Worm (Caenorhabditis elegans): ENCODE data around the gene clec-117.

DNA sequence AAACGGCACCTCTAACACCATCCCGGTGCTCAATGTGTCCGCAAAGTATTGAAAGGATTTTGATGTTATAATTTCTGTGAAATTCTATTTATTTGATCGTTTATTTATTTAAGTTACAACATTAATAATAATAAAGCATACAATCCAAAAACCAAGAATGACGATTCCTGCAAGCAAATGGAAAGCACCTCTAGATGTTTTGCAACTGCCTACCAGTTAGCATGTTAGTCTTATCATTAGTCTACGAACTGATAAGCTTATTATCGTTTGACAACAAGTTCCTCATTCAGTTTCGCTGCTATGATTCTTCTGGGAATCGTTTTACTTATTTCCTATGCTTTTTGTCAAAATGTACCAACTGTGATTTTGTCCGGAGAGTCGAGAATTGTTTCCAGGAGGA lies 2.9 kb upstream of the clec-117 start, which contains the start of gene K01A2.6:
- TF ChIP-seq daf-16 (GFP tag; optimal IDR thresholded peaks at IDR 0.05), result no peak
- no peak for TF ChIP-seq daf-16 (tag; optimal IDR thresholded peaks at IDR 0.05)
- no peak for TF ChIP-seq pqm-1 (tag; optimal IDR thresholded peaks at IDR 0.05)
- TF ChIP-seq ama-1 (optimal IDR thresholded peaks at IDR 0.05), result no peak
- no peak for TF ChIP-seq lin-39 (tag; optimal IDR thresholded peaks at IDR 0.05)
- no peak for TF ChIP-seq Y105C5A.15 (GFP tag; IDR thresholded peaks at IDR 0.05)
- no peak for TF ChIP-seq nhr-76 (tag; optimal IDR thresholded peaks at IDR 0.05)
- TF ChIP-seq daf-12 (tag; optimal IDR thresholded peaks at IDR 0.05), result no peak
- TF ChIP-seq ceh-28 (tag; optimal IDR thresholded peaks at IDR 0.05), result no peak
- no peak for TF ChIP-seq nhr-10 (tag; optimal IDR thresholded peaks at IDR 0.05)

All from whole organism, L4 larva.